Worm (Caenorhabditis elegans) whole organism, late embryonic: Measurements from ENCODE around the gene slcr-46.3.

Experiments used
- C08G9.2 ChIP-seq: sonication (generic microtip); optimal IDR thresholded peaks from 2 replicates; lab custom pipeline; 2016; ENCODE audit warnings: mild to moderate bottlenecking, missing genetic modification characterization, moderate library complexity, missing compliant biosample characterization
- nfya-1 ChIP-seq: sonication (generic microtip); optimal IDR thresholded peaks from 2 replicates; lab custom pipeline; 2017; ENCODE audit warnings: missing genetic modification characterization, mild to moderate bottlenecking, missing compliant biosample characterization, antibody characterized with exemption, moderate library complexity
- unc-86 ChIP-seq: sonication (generic microtip); optimal IDR thresholded peaks from 2 replicates; lab custom pipeline; 2016; ENCODE audit warnings: missing genetic modification characterization, missing compliant biosample characterization

DNA sequence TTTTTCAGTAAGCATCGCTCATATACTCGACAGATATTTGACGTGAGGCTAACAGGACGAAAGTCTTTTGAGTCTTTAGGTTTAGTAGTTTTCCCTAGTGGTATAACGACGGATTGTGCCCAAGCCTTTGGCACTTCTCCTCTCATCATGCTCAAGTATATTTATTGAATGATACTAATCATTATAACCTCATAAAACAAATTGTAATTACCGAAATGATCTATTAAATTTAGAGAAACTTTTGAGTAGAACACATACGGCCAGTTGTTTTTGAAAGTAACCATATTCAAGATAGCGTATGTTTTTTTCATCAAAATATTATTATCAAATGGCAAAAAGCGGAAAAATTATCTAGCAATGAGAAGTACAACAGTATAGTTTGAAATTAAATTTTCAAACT lies 47.4 kb upstream of the slcr-46.3 start:
- TF ChIP-seq unc-86 (tag; lab: Kevin White, UChicago) (no peak), C08G9.2 (tag; lab: Kevin White, UChicago) (no peak), nfya-1 (tag; lab: Kevin White, UChicago) (no peak)
